Fruit fly (Drosophila melanogaster): ENCODE measurements around the gene Imp.

Gene Imp

dm6 chrX:10815511-10816080 is 8.5 kb downstream of the Imp start (continued):
- TF ChIP-seq pan (optimal IDR thresholded peaks at IDR 0.05): no peak
- TF ChIP-seq pan (GFP tag; optimal IDR thresholded peaks at IDR 0.05 in 1 of 2, IDR thresholded peaks at IDR 0.05 in 1 of 2): no peak
- TF ChIP-seq ara (GFP tag; IDR thresholded peaks at IDR 0.05): no peak
- no peak for TF ChIP-seq CG30020 (tag; optimal IDR thresholded peaks at IDR 0.05)
- TF ChIP-seq CG5953 (GFP tag; IDR thresholded peaks at IDR 0.05): no peak
- TF ChIP-seq CG3065 (GFP tag; optimal IDR thresholded peaks at IDR 0.05): no peak
- TF ChIP-seq HLH3B (GFP tag; IDR thresholded peaks at IDR 0.05): no peak
- no peak for TF ChIP-seq prd (optimal IDR thresholded peaks at IDR 0.05)
- TF ChIP-seq prd (GFP tag; IDR thresholded peaks at IDR 0.05): no peak
- TF ChIP-seq bigmax (GFP tag; optimal IDR thresholded peaks at IDR 0.05): no peak
- TF ChIP-seq Mad (GFP tag; optimal IDR thresholded peaks at IDR 0.05): no peak
- no peak for TF ChIP-seq Six4 (GFP tag; optimal IDR thresholded peaks at IDR 0.05)
- no peak for TF ChIP-seq pum (GFP tag; optimal IDR thresholded peaks at IDR 0.05)
- TF ChIP-seq unc-4 (GFP tag; IDR thresholded peaks at IDR 0.05; ENCODE audit: partially characterized antibody): no peak
- TF ChIP-seq CG4360 (GFP tag; IDR thresholded peaks at IDR 0.05): peak; percentile 8; the same call in 1 of the 2 replicates
- no peak for TF ChIP-seq fd64A (GFP tag; optimal IDR thresholded peaks at IDR 0.05)
- TF ChIP-seq CG14860 (GFP tag; IDR thresholded peaks at IDR 0.05; ENCODE audit: partially characterized antibody): no peak
- peak; percentile 47 for TF ChIP-seq exex (tag; optimal IDR thresholded peaks at IDR 0.05)
- TF ChIP-seq CG12744 (GFP tag; optimal IDR thresholded peaks at IDR 0.05): no peak
- TF ChIP-seq CG17328 (GFP tag; IDR thresholded peaks at IDR 0.05): 0 out of 2 replicates have a peak, but pooled peaks have one; percentile 16
- no peak for TF ChIP-seq NFAT (GFP tag; IDR thresholded peaks at IDR 0.05)
- TF ChIP-seq Hmr (GFP tag; optimal IDR thresholded peaks at IDR 0.05): peak; percentile 10
- no peak for TF ChIP-seq Nf-YA (GFP tag; IDR thresholded peaks at IDR 0.05)
- no peak for TF ChIP-seq CG3847 (GFP tag; IDR thresholded peaks at IDR 0.05)
- no peak for TF ChIP-seq yki (optimal IDR thresholded peaks at IDR 0.05)
- no peak for TF ChIP-seq CG3995 (GFP tag; optimal IDR thresholded peaks at IDR 0.05)
- TF ChIP-seq Rfx (GFP tag; IDR thresholded peaks at IDR 0.05): peak; percentile 20; the same call in 1 of the 2 replicates
- TF ChIP-seq dimm (GFP tag; IDR thresholded peaks at IDR 0.05): no peak
- no peak for TF ChIP-seq CG4617 (GFP tag; optimal IDR thresholded peaks at IDR 0.05; ENCODE audit: borderline replicate concordance)
- no peak for TF ChIP-seq CG14667 (GFP tag; IDR thresholded peaks at IDR 0.05)
- no peak for TF ChIP-seq caup (GFP tag; optimal IDR thresholded peaks at IDR 0.05; ENCODE audit: severe bottlenecking)
- no peak for TF ChIP-seq Dip2 (GFP tag; IDR thresholded peaks at IDR 0.05)
- no peak for TF ChIP-seq CG11560 (tag; IDR thresholded peaks at IDR 0.05)
- peak; percentile 88 for TF ChIP-seq Jarid2 (GFP tag; optimal IDR thresholded peaks at IDR 0.05)
- TF ChIP-seq Kr (GFP tag; optimal IDR thresholded peaks at IDR 0.05): no peak
- TF ChIP-seq CG10321 (GFP tag; IDR thresholded peaks at IDR 0.05): no peak
- no peak for TF ChIP-seq Atf-2 (GFP tag; optimal IDR thresholded peaks at IDR 0.05)
- no peak for TF ChIP-seq hkb (optimal IDR thresholded peaks at IDR 0.05)
- TF ChIP-seq hkb (GFP tag; IDR thresholded peaks at IDR 0.05): 0 out of 2 replicates have a peak, but pooled peaks have one; percentile 22
- TF ChIP-seq CG12299 (tag; optimal IDR thresholded peaks at IDR 0.05): no peak
- TF ChIP-seq lab (GFP tag; optimal IDR thresholded peaks at IDR 0.05): no peak
- TF ChIP-seq ftz-f1 (GFP tag; optimal IDR thresholded peaks at IDR 0.05): peak; percentile 92
- TF ChIP-seq Fer2 (tag; optimal IDR thresholded peaks at IDR 0.05): no peak
- no peak for TF ChIP-seq CG2116 (GFP tag; optimal IDR thresholded peaks at IDR 0.05)
- TF ChIP-seq ind (GFP tag; optimal IDR thresholded peaks at IDR 0.05): no peak
- peak; percentile 33 for TF ChIP-seq HmgD (GFP tag; optimal IDR thresholded peaks at IDR 0.05)
- TF ChIP-seq grn (GFP tag; optimal IDR thresholded peaks at IDR 0.05): peak; percentile 35
- no peak for TF ChIP-seq gcm (GFP tag; optimal IDR thresholded peaks at IDR 0.05)
- TF ChIP-seq CG34376 (GFP tag; optimal IDR thresholded peaks at IDR 0.05): peak; percentile 62
- no peak for TF ChIP-seq Tbp (GFP tag; optimal IDR thresholded peaks at IDR 0.05)
- TF ChIP-seq CG13123 (GFP tag; optimal IDR thresholded peaks at IDR 0.05): no peak
- TF ChIP-seq BtbVII (GFP tag; optimal IDR thresholded peaks at IDR 0.05): no peak
- no peak for TF ChIP-seq CG17359 (tag; optimal IDR thresholded peaks at IDR 0.05)
